Worm (Caenorhabditis elegans): ENCODE results near the gene twk-31.

Gene twk-31

ce11 chrIII:11466420-11467188 lies 56.1 kb downstream of the twk-31 start (continued):
- TF ChIP-seq ceh-9 (tag; optimal IDR thresholded peaks at IDR 0.05): no peak
- no peak for TF ChIP-seq ceh-14 (tag; optimal IDR thresholded peaks at IDR 0.05)
- no peak for TF ChIP-seq pax-1 (tag; optimal IDR thresholded peaks at IDR 0.05)
- no peak for TF ChIP-seq Y22D7AL.16 (tag; optimal IDR thresholded peaks at IDR 0.05)
- TF ChIP-seq sox-4 (tag; optimal IDR thresholded peaks at IDR 0.05): no peak
- TF ChIP-seq pqm-1 (tag; optimal IDR thresholded peaks at IDR 0.05): no peak
- no peak for TF ChIP-seq ceh-30 (tag; optimal IDR thresholded peaks at IDR 0.05)
- no peak for TF ChIP-seq fkh-10 (GFP tag; optimal IDR thresholded peaks at IDR 0.05)
- TF ChIP-seq C38D4.7 (GFP tag; optimal IDR thresholded peaks at IDR 0.05): no peak
- no peak for TF ChIP-seq pha-4 (tag; optimal IDR thresholded peaks at IDR 0.05)
- TF ChIP-seq ahr-1 (tag; optimal IDR thresholded peaks at IDR 0.05): no peak
- TF ChIP-seq elt-2 (tag; optimal IDR thresholded peaks at IDR 0.05): no peak
- no peak for TF ChIP-seq lin-11 (tag; optimal IDR thresholded peaks at IDR 0.05)
- TF ChIP-seq sdc-2 (tag; optimal IDR thresholded peaks at IDR 0.05): no peak
- no peak for TF ChIP-seq dve-1 (tag; optimal IDR thresholded peaks at IDR 0.05)
- TF ChIP-seq hlh-30 (tag; optimal IDR thresholded peaks at IDR 0.05; ENCODE audit: insufficient read depth): peak; percentile 75
- TF ChIP-seq ceh-45 (GFP tag; IDR thresholded peaks at IDR 0.05): no peak
- TF ChIP-seq sox-2 (GFP tag; IDR thresholded peaks at IDR 0.05): no peak
- peak; percentile 57 for TF ChIP-seq ceh-34 (tag; optimal IDR thresholded peaks at IDR 0.05)
- no peak for TF ChIP-seq odd-2 (tag; optimal IDR thresholded peaks at IDR 0.05)
- TF ChIP-seq pat-9 (tag; optimal IDR thresholded peaks at IDR 0.05): no peak
- peak; percentile 34 for TF ChIP-seq ceh-31 (tag; optimal IDR thresholded peaks at IDR 0.05)

- TF ChIP-seq K02D7.2 (tag; optimal IDR thresholded peaks at IDR 0.05): peak; percentile 4
- TF ChIP-seq ceh-6 (GFP tag; optimal IDR thresholded peaks at IDR 0.05): no peak
- no peak for TF ChIP-seq mec-3 (tag; optimal IDR thresholded peaks at IDR 0.05; ENCODE audit: borderline replicate concordance)
- no peak for TF ChIP-seq C38D4.7 (GFP tag; optimal IDR thresholded peaks at IDR 0.05)
- no peak for TF ChIP-seq fkh-10 (GFP tag; optimal IDR thresholded peaks at IDR 0.05)
- TF ChIP-seq nfya-1 (tag; optimal IDR thresholded peaks at IDR 0.05): peak; percentile 1
- no peak for TF ChIP-seq hlh-6 (tag; optimal IDR thresholded peaks at IDR 0.05)
- no peak for TF ChIP-seq nhr-232 (tag; optimal IDR thresholded peaks at IDR 0.05)
- no peak for TF ChIP-seq zip-5 (tag; optimal IDR thresholded peaks at IDR 0.05)
- TF ChIP-seq ets-4 (tag; optimal IDR thresholded peaks at IDR 0.05): no peak
- TF ChIP-seq sox-4 (tag; optimal IDR thresholded peaks at IDR 0.05): no peak
- TF ChIP-seq ahr-1 (tag; optimal IDR thresholded peaks at IDR 0.05): no peak
- peak; percentile 44 for TF ChIP-seq ceh-34 (tag; optimal IDR thresholded peaks at IDR 0.05)
- TF ChIP-seq ref-2 (tag; optimal IDR thresholded peaks at IDR 0.05): peak; percentile 30
- TF ChIP-seq hlh-13 (GFP tag; optimal IDR thresholded peaks at IDR 0.05): no peak
- peak; percentile 2 for TF ChIP-seq pha-2 (tag; optimal IDR thresholded peaks at IDR 0.05)
- no peak for TF ChIP-seq gmeb-2 (tag; optimal IDR thresholded peaks at IDR 0.05)
- no peak for TF ChIP-seq F13H6.1 (tag; optimal IDR thresholded peaks at IDR 0.05)
- no peak for TF ChIP-seq ama-1 (optimal IDR thresholded peaks at IDR 0.05)
- TF ChIP-seq ceh-45 (GFP tag; IDR thresholded peaks at IDR 0.05): no peak
- TF ChIP-seq ceh-31 (tag; optimal IDR thresholded peaks at IDR 0.05): no peak
- peak; percentile 32 for TF ChIP-seq ceh-19 (GFP tag; optimal IDR thresholded peaks at IDR 0.05)
- TF ChIP-seq ceh-18 (tag; optimal IDR thresholded peaks at IDR 0.05): no peak
- TF ChIP-seq ceh-48 (tag; optimal IDR thresholded peaks at IDR 0.05): no peak
Measured at ce11 chrIII:11467631-11468481, 57.4 kb downstream of the twk-31 start.
